Worm (Caenorhabditis elegans): ENCODE data around the gene F38E11.6.

DNA sequence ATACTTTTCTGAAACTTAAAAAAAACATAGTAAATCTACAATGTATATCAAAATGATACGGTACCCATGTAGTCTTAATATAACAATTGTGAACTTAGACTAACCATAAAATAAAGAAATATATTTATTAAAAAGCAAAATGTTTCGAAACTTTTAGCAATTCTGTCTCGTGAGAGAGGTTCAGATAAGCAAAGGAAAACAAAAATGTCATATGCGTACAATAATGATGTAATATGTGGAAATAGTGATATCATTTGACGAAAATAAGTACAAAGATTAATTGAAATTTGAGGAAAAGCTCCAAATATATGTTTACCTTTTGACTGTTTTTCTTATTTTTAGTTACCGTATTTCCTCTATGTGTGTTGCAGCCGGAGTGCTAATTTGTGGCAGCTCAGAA is 46.8 kb upstream of the F38E11.6 start:
- TF ChIP-seq pat-9 (tag; optimal IDR thresholded peaks at IDR 0.05), result no peak
- TF ChIP-seq unc-86 (tag; optimal IDR thresholded peaks at IDR 0.05), result no peak
- TF ChIP-seq sdc-2 (tag; optimal IDR thresholded peaks at IDR 0.05), result no peak
- no peak for TF ChIP-seq odd-2 (tag; optimal IDR thresholded peaks at IDR 0.05)
- no peak for TF ChIP-seq C38D4.7 (GFP tag; optimal IDR thresholded peaks at IDR 0.05)
- no peak for TF ChIP-seq ceh-24 (tag; optimal IDR thresholded peaks at IDR 0.05)
- TF ChIP-seq fkh-10 (GFP tag; optimal IDR thresholded peaks at IDR 0.05), result no peak
- TF ChIP-seq syd-9 (tag; optimal IDR thresholded peaks at IDR 0.05), result no peak
- TF ChIP-seq ceh-9 (tag; optimal IDR thresholded peaks at IDR 0.05), result no peak
- no peak for TF ChIP-seq eyg-1 (tag; optimal IDR thresholded peaks at IDR 0.05)
- no peak for TF ChIP-seq unc-55 (GFP tag; optimal IDR thresholded peaks at IDR 0.05)
- no peak for TF ChIP-seq hlh-30 (tag; optimal IDR thresholded peaks at IDR 0.05; ENCODE audit: insufficient read depth)

Data from whole organism, late embryonic.